Fruit fly (Drosophila melanogaster): ENCODE measurements around the gene CG10252.

dm6 chr3R:23666672-23667211, 29.3 kb downstream of the CG10252 start:
- TF ChIP-seq CG7368 (GFP tag; optimal IDR thresholded peaks at IDR 0.05) (no peak), Sox14 (GFP tag; optimal IDR thresholded peaks at IDR 0.05) (no peak), CG32006 (GFP tag; optimal IDR thresholded peaks at IDR 0.05) (no peak), esn (GFP tag; optimal IDR thresholded peaks at IDR 0.05) (no peak), Eip75B (GFP tag; optimal IDR thresholded peaks at IDR 0.05) (no peak), salr (GFP tag; optimal IDR thresholded peaks at IDR 0.05) (no peak), eg (GFP tag; IDR thresholded peaks at IDR 0.05) (no peak), CG11762 (GFP tag; optimal IDR thresholded peaks at IDR 0.05; ENCODE audit: insufficient read depth) (no peak), dac (GFP tag; optimal IDR thresholded peaks at IDR 0.05) (no peak), CG10669 (GFP tag; optimal IDR thresholded peaks at IDR 0.05) (no peak), CG10631 (GFP tag; optimal IDR thresholded peaks at IDR 0.05) (no peak), CG6792 (GFP tag; optimal IDR thresholded peaks at IDR 0.05) (no peak), Hr39 (GFP tag; optimal IDR thresholded peaks at IDR 0.05) (no peak), Ets96B (tag; optimal IDR thresholded peaks at IDR 0.05) (no peak)
